Worm (Caenorhabditis elegans) whole organism, L2 larva: ENCODE data around the gene pgp-7.

ENCODE experiments used
- C34F6.9 ChIP-seq: fragments of 150-350 bp; optimal IDR thresholded peaks from 2 replicates; lab custom pipeline; 2014; ENCODE audit warnings: missing biosample characterization, missing genetic modification characterization
- F13H6.1 ChIP-seq: sonication (generic microtip); optimal IDR thresholded peaks from 2 replicates; lab custom pipeline; 2016; ENCODE audit warnings: missing genetic modification characterization, missing compliant biosample characterization
- R02D3.7 ChIP-seq: fragments of 150-350 bp; optimal IDR thresholded peaks from 2 replicates; lab custom pipeline; 2014; ENCODE audit warnings: missing biosample characterization, missing genetic modification characterization
- alr-1 ChIP-seq: fragments of 150-350 bp; optimal IDR thresholded peaks from 2 replicates; lab custom pipeline; 2014; ENCODE audit warnings: missing biosample characterization, missing genetic modification characterization
- aly-2 ChIP-seq: fragments of 150-350 bp; optimal IDR thresholded peaks from 2 replicates; lab custom pipeline; 2014; ENCODE audit warnings: missing biosample characterization, missing genetic modification characterization
- ceh-16 ChIP-seq: fragments of 150-350 bp; optimal IDR thresholded peaks from 2 replicates; lab custom pipeline; 2014; ENCODE audit warnings: missing biosample characterization, missing genetic modification characterization
- ceh-82 ChIP-seq: fragments of 150-350 bp; optimal IDR thresholded peaks from 2 replicates; lab custom pipeline; 2014; ENCODE audit warnings: missing biosample characterization, missing genetic modification characterization
- crh-2 ChIP-seq: sonication (generic microtip); optimal IDR thresholded peaks from 2 replicates; lab custom pipeline; 2017; ENCODE audit warnings: missing biosample characterization, missing genetic modification characterization
- dmd-4 ChIP-seq: sonication (generic microtip); optimal IDR thresholded peaks from 2 replicates; lab custom pipeline; 2017; ENCODE audit warnings: missing biosample characterization, missing genetic modification characterization
- egl-27 ChIP-seq: sonication (generic microtip); optimal IDR thresholded peaks from 3 replicates; lab custom pipeline; 2017; ENCODE audit warnings: missing biosample characterization, missing genetic modification reagents, missing genetic modification characterization
- elt-1 ChIP-seq: fragments of 150-350 bp; optimal IDR thresholded peaks from 2 replicates; lab custom pipeline; 2014; ENCODE audit warnings: missing biosample characterization, missing genetic modification characterization
- elt-3 ChIP-seq: sonication (generic microtip); optimal IDR thresholded peaks from 2 replicates; lab custom pipeline; 2017; ENCODE audit warnings: missing biosample characterization, missing genetic modification characterization
- fos-1 ChIP-seq: fragments of 150-350 bp; optimal IDR thresholded peaks from 2 replicates; lab custom pipeline; 2014; ENCODE audit warnings: missing biosample characterization, missing genetic modification characterization
- gmeb-1 ChIP-seq: fragments of 150-350 bp; optimal IDR thresholded peaks from 2 replicates; lab custom pipeline; 2014; ENCODE audit warnings: missing biosample characterization, missing genetic modification characterization
- lin-11 ChIP-seq: fragments of 150-350 bp; sonication (generic microtip); optimal IDR thresholded peaks from 2 replicates; lab custom pipeline; 2014; ENCODE audit warnings: missing biosample characterization, missing genetic modification characterization, inconsistent platforms, mixed read lengths
- lin-13 ChIP-seq: fragments of 150-350 bp; optimal IDR thresholded peaks from 2 replicates; lab custom pipeline; 2014; ENCODE audit warnings: missing biosample characterization, missing genetic modification reagents, missing genetic modification characterization
- lsy-2 ChIP-seq, 2 experiments: fragments of 150-350 bp in 1 of 2; sonication (generic microtip) in 1 of 2; optimal IDR thresholded peaks; 2 replicates each; lab custom pipeline; 2014 to 2017; ENCODE audit warnings: missing biosample characterization in 2 of 2, missing genetic modification characterization in 2 of 2
- mab-5 ChIP-seq: fragments of 150-350 bp; optimal IDR thresholded peaks from 2 replicates; lab custom pipeline; 2014; ENCODE audit warnings: missing biosample characterization, missing genetic modification characterization
- mbf-1 ChIP-seq: sonication (generic microtip); optimal IDR thresholded peaks from 2 replicates; lab custom pipeline; 2017; ENCODE audit warnings: missing biosample characterization, missing genetic modification characterization
- mdl-1 ChIP-seq, 2 experiments: fragments of 150-350 bp in 1 of 2; sonication (generic microtip) in 1 of 2; optimal IDR thresholded peaks; 2 replicates each; lab custom pipeline; 2017; ENCODE audit warnings: missing biosample characterization in 2 of 2, missing genetic modification characterization in 2 of 2
- nhr-10 ChIP-seq: sonication (generic microtip); optimal IDR thresholded peaks from 2 replicates; lab custom pipeline; 2017; ENCODE audit warnings: missing biosample characterization, missing genetic modification characterization
- nhr-129 ChIP-seq: fragments of 150-350 bp; optimal IDR thresholded peaks from 2 replicates; lab custom pipeline; 2014; ENCODE audit warnings: missing biosample characterization, missing genetic modification characterization
- nhr-21 ChIP-seq: fragments of 150-350 bp; optimal IDR thresholded peaks from 2 replicates; lab custom pipeline; 2014; ENCODE audit warnings: missing biosample characterization, missing genetic modification characterization
- nhr-23 ChIP-seq: fragments of 150-350 bp; optimal IDR thresholded peaks from 2 replicates; lab custom pipeline; 2014; ENCODE audit warnings: missing biosample characterization, missing genetic modification reagents, missing genetic modification characterization
- nhr-25 ChIP-seq: fragments of 150-350 bp; sonication (generic microtip); optimal IDR thresholded peaks from 3 replicates; lab custom pipeline; 2014; ENCODE audit warnings: missing biosample characterization, missing genetic modification characterization
- nhr-77 ChIP-seq: fragments of 150-350 bp; optimal IDR thresholded peaks from 2 replicates; lab custom pipeline; 2014; ENCODE audit warnings: missing biosample characterization, missing genetic modification characterization
- sem-4 ChIP-seq: fragments of 150-350 bp; optimal IDR thresholded peaks from 2 replicates; lab custom pipeline; 2014; ENCODE audit warnings: missing biosample characterization, missing genetic modification reagents, missing genetic modification characterization
- skn-1 ChIP-seq: sonication (generic microtip); optimal IDR thresholded peaks from 2 replicates; lab custom pipeline; 2017; ENCODE audit warnings: missing biosample characterization, missing genetic modification characterization
- sma-3 ChIP-seq: sonication (generic microtip); optimal IDR thresholded peaks from 2 replicates; lab custom pipeline; 2016; ENCODE audit warnings: missing genetic modification reagents, missing genetic modification characterization, missing compliant biosample characterization
- sma-9 ChIP-seq, 2 experiments: fragments of 150-350 bp in 1 of 2; sonication (generic microtip) in 1 of 2; optimal IDR thresholded peaks; 2 replicates each; lab custom pipeline; 2014 to 2016; ENCODE audit warnings: missing genetic modification characterization in 2 of 2, mild to moderate bottlenecking in 1 of 2, missing biosample characterization in 1 of 2, missing compliant biosample characterization in 1 of 2, missing genetic modification reagents in 1 of 2, moderate library complexity in 1 of 2
- snpc-4 ChIP-seq: fragments of 150-350 bp; optimal IDR thresholded peaks from 2 replicates; lab custom pipeline; 2014; ENCODE audit warnings: missing biosample characterization, missing genetic modification characterization
- unc-39 ChIP-seq: fragments of 150-350 bp; optimal IDR thresholded peaks from 2 replicates; lab custom pipeline; 2014; ENCODE audit warnings: missing biosample characterization, missing genetic modification characterization
- unc-55 ChIP-seq: fragments of 150-350 bp; sonication (generic microtip); optimal IDR thresholded peaks from 3 replicates; lab custom pipeline; 2014; ENCODE audit warnings: missing biosample characterization, missing genetic modification reagents, missing genetic modification characterization
- unc-62 ChIP-seq: fragments of 150-350 bp; optimal IDR thresholded peaks from 2 replicates; lab custom pipeline; 2014; ENCODE audit warnings: missing biosample characterization, missing genetic modification reagents, missing genetic modification characterization
- zag-1 ChIP-seq: fragments of 150-350 bp; optimal IDR thresholded peaks from 2 replicates; lab custom pipeline; 2014; ENCODE audit warnings: missing biosample characterization, missing genetic modification characterization
- ztf-11 ChIP-seq: sonication (generic microtip); optimal IDR thresholded peaks from 2 replicates; lab custom pipeline; 2017; ENCODE audit warnings: missing biosample characterization, missing genetic modification characterization
- ztf-4 ChIP-seq: fragments of 150-350 bp; optimal IDR thresholded peaks from 2 replicates; lab custom pipeline; 2014; ENCODE audit warnings: missing biosample characterization, missing genetic modification characterization

The pgp-7 gene

ce11 chrX:10900079-10900724 is 30.2 kb upstream of the pgp-7 start, which contains the start of gene suca-1:
Gene suca-1 (minus strand): TSS chrX:10900114.
- TF ChIP-seq fos-1 (peak; percentile 53), sem-4 (tag; lab: Kevin White, UChicago) (peak; percentile 3), C34F6.9 (tag; lab: Kevin White, UChicago) (peak; percentile 35), lsy-2 (tag; optimal IDR thresholded peaks at IDR 0.05; lab: Kevin White, UChicago) (peak in 1 of 2 experiments; percentile 47), nhr-25 (peak; percentile 38), snpc-4 (no peak), lin-11 (peak; percentile 37), dmd-4 (tag; lab: Kevin White, UChicago) (no peak), sma-9 (GFP tag; optimal IDR thresholded peaks at IDR 0.05; lab: Kevin White, UChicago) (peak; percentile 45), sma-9 (tag; optimal IDR thresholded peaks at IDR 0.05; lab: Kevin White, UChicago) (no peak), elt-3 (tag; lab: Kevin White, UChicago) (no peak), F13H6.1 (tag; lab: Kevin White, UChicago) (peak; percentile 45), lin-13 (GFP tag; lab: Kevin White, UChicago) (peak; percentile 4), sma-3 (GFP tag; lab: Kevin White, UChicago) (peak; percentile 19), nhr-129 (tag; lab: Kevin White, UChicago) (peak; percentile 72)

ce11 chrX:10896498-10896897 is 26.5 kb upstream of the pgp-7 start, which contains the start of gene haly-1:
Gene haly-1 (minus strand): TSS chrX:10896598.
- TF ChIP-seq skn-1 (no peak), unc-62 (GFP tag; lab: Kevin White, UChicago) (no peak), aly-2 (tag; lab: Kevin White, UChicago) (no peak), lin-11 (no peak), ceh-16 (tag; lab: Kevin White, UChicago) (no peak), crh-2 (tag; lab: Kevin White, UChicago) (no peak), alr-1 (no peak), nhr-25 (no peak), egl-27 (no peak), lin-13 (GFP tag; lab: Kevin White, UChicago) (no peak), R02D3.7 (tag; lab: Kevin White, UChicago) (no peak), ztf-11 (tag; lab: Kevin White, UChicago) (no peak)

ce11 chrX:10891890-10892289 is 21.9 kb upstream of the pgp-7 start, which contains the start of gene F47B10.3:
Gene F47B10.3 (plus strand): TSS chrX:10892190.
- no peak for TF ChIP-seq elt-1 (tag; lab: Kevin White, UChicago)
- no peak for TF ChIP-seq unc-55 (GFP tag; lab: Kevin White, UChicago)
- TF ChIP-seq ztf-4 (tag; lab: Kevin White, UChicago): no peak
- no peak for TF ChIP-seq zag-1 (tag; lab: Kevin White, UChicago)
- no peak for TF ChIP-seq elt-3 (tag; lab: Kevin White, UChicago)

- TF ChIP-seq dmd-4 (tag; lab: Kevin White, UChicago) (no peak), lin-13 (GFP tag; lab: Kevin White, UChicago) (no peak), sma-3 (GFP tag; lab: Kevin White, UChicago) (no peak), elt-1 (tag; lab: Kevin White, UChicago) (no peak), nhr-129 (tag; lab: Kevin White, UChicago) (no peak), zag-1 (tag; lab: Kevin White, UChicago) (no peak), unc-39 (tag; lab: Kevin White, UChicago) (no peak), ceh-82 (no peak), mdl-1 (tag; optimal IDR thresholded peaks at IDR 0.05; lab: Kevin White, UChicago) (no peak), mbf-1 (tag; lab: Kevin White, UChicago) (no peak), F13H6.1 (tag; lab: Kevin White, UChicago) (no peak), nhr-25 (no peak), elt-3 (tag; lab: Kevin White, UChicago) (no peak)
Measured at ce11 chrX:10890965-10891364, 20.9 kb upstream of the pgp-7 start, which contains the start of gene F47B10.4. Gene F47B10.4 (plus strand): TSS chrX:10891265.

ce11 chrX:10890456-10890855 is 20.4 kb upstream of the pgp-7 start, which contains the start of gene F47B10.5:
Gene F47B10.5 (minus strand): TSS chrX:10890556.
- TF ChIP-seq nhr-10 (tag; lab: Kevin White, UChicago) (no peak), egl-27 (no peak), sem-4 (tag; lab: Kevin White, UChicago) (no peak), nhr-23 (tag; lab: Kevin White, UChicago) (no peak), gmeb-1 (tag; lab: Kevin White, UChicago) (no peak), nhr-77 (tag; lab: Kevin White, UChicago) (no peak), nhr-21 (tag; lab: Kevin White, UChicago) (no peak), mab-5 (tag; lab: Kevin White, UChicago) (no peak), R02D3.7 (tag; lab: Kevin White, UChicago) (no peak)
